Fruit fly (Drosophila melanogaster): ENCODE measurements around the gene Arp5.
A peak's percentile ranks its signal among the peaks of the same experiment; 100 is the strongest.

Gene Arp5

dm6 chr3R:18220211-18220749 is 35.0 kb downstream of the Arp5 start, which contains the start of the genes CG7988 and CG7183:
Gene CG7988 (plus strand): TSS chr3R:18220526.
Gene CG7183 (minus strand): TSS chr3R:18220699.
- TF ChIP-seq CG8159 (tag; optimal IDR thresholded peaks at IDR 0.05) = peak; percentile 99
- TF ChIP-seq Ets98B (GFP tag; IDR thresholded peaks at IDR 0.05) = peak; percentile 96
- peak; percentile 98 for TF ChIP-seq rn (GFP tag; IDR thresholded peaks at IDR 0.05)
- TF ChIP-seq Pif1A (GFP tag; optimal IDR thresholded peaks at IDR 0.05) = peak; percentile 94
- TF ChIP-seq CG34367 (tag; optimal IDR thresholded peaks at IDR 0.05) = peak; percentile 98
- peak; percentile 99 for TF ChIP-seq CG9948 (tag; optimal IDR thresholded peaks at IDR 0.05)
- no peak for TF ChIP-seq fd96Ca (GFP tag; IDR thresholded peaks at IDR 0.05)
- TF ChIP-seq CG8301 (tag; optimal IDR thresholded peaks at IDR 0.05) = peak; percentile 97
- no peak for TF ChIP-seq CG13204 (GFP tag; optimal IDR thresholded peaks at IDR 0.05)
- TF ChIP-seq Pif1B (GFP tag; optimal IDR thresholded peaks at IDR 0.05) = peak; percentile 90
- TF ChIP-seq Snoo (tag; optimal IDR thresholded peaks at IDR 0.05) = peak; percentile 98
- TF ChIP-seq CG12605 (GFP tag; IDR thresholded peaks at IDR 0.05) = peak; percentile 98
- TF ChIP-seq gl (tag; optimal IDR thresholded peaks at IDR 0.05) = peak; percentile 91
- TF ChIP-seq D1 (tag; optimal IDR thresholded peaks at IDR 0.05) = no peak
- peak; percentile 96 for TF ChIP-seq CG14655 (GFP tag; optimal IDR thresholded peaks at IDR 0.05)
- no peak for TF ChIP-seq EcR (GFP tag; optimal IDR thresholded peaks at IDR 0.05)
- TF ChIP-seq CG32121 (GFP tag; IDR thresholded peaks at IDR 0.05) = peak; percentile 98
- TF ChIP-seq CG17806 (tag; optimal IDR thresholded peaks at IDR 0.05) = peak; percentile 98
- TF ChIP-seq CG15710 (tag; optimal IDR thresholded peaks at IDR 0.05) = peak; percentile 99
- TF ChIP-seq CG4496 (GFP tag; IDR thresholded peaks at IDR 0.05) = peak; percentile 98
- peak; percentile 93 for TF ChIP-seq CG10348 (GFP tag; IDR thresholded peaks at IDR 0.05)

dm6 chr3R:18223434-18223833 is 38.1 kb downstream of the Arp5 start, which contains the start of the genes mTerf5 and Non3:
Gene mTerf5 (minus strand): TSS chr3R:18223682.
Gene Non3 (plus strand): TSS chr3R:18223722.
- TF ChIP-seq CG32121 (GFP tag; IDR thresholded peaks at IDR 0.05) = 0 out of 2 replicates have a peak, but pooled peaks have one; percentile 35
- no peak for TF ChIP-seq rn (GFP tag; IDR thresholded peaks at IDR 0.05)
- TF ChIP-seq fd96Ca (GFP tag; IDR thresholded peaks at IDR 0.05) = peak; percentile 61; the same call in 2 of the 3 replicates
- TF ChIP-seq gl (tag; optimal IDR thresholded peaks at IDR 0.05) = no peak
- peak; percentile 25; the same call in 1 of the 2 replicates for TF ChIP-seq CG12605 (GFP tag; IDR thresholded peaks at IDR 0.05)
- TF ChIP-seq Pif1B (GFP tag; optimal IDR thresholded peaks at IDR 0.05) = no peak
- peak; percentile 42 for TF ChIP-seq CG8159 (tag; optimal IDR thresholded peaks at IDR 0.05)
- TF ChIP-seq CG9948 (tag; optimal IDR thresholded peaks at IDR 0.05) = peak; percentile 5
- TF ChIP-seq Pif1A (GFP tag; optimal IDR thresholded peaks at IDR 0.05) = no peak
- peak; percentile 32; the same call in 1 of the 2 replicates for TF ChIP-seq Ets98B (GFP tag; IDR thresholded peaks at IDR 0.05)
- TF ChIP-seq CG10348 (GFP tag; IDR thresholded peaks at IDR 0.05) = no peak
- no peak for TF ChIP-seq D1 (tag; optimal IDR thresholded peaks at IDR 0.05)
- peak; percentile 86 for TF ChIP-seq EcR (GFP tag; optimal IDR thresholded peaks at IDR 0.05)
- no peak for TF ChIP-seq CG13204 (GFP tag; optimal IDR thresholded peaks at IDR 0.05)
- peak; percentile 49 for TF ChIP-seq CG15710 (tag; optimal IDR thresholded peaks at IDR 0.05)
- no peak for TF ChIP-seq CG8301 (tag; optimal IDR thresholded peaks at IDR 0.05)
- TF ChIP-seq Snoo (tag; optimal IDR thresholded peaks at IDR 0.05) = peak; percentile 33
- TF ChIP-seq CG17806 (tag; optimal IDR thresholded peaks at IDR 0.05) = peak; percentile 37
- TF ChIP-seq CG4496 (GFP tag; IDR thresholded peaks at IDR 0.05) = no peak
- no peak for TF ChIP-seq CG14655 (GFP tag; optimal IDR thresholded peaks at IDR 0.05)
- TF ChIP-seq CG34367 (tag; optimal IDR thresholded peaks at IDR 0.05) = no peak

- TF ChIP-seq EcR (GFP tag; optimal IDR thresholded peaks at IDR 0.05) = peak; percentile 6
- no peak for TF ChIP-seq CG17806 (tag; optimal IDR thresholded peaks at IDR 0.05)
These were observed 40.9 kb downstream of the Arp5 start, which contains the start of the genes CG7168 and Mdh2 for dm6 chr3R:18226043-18226808. Gene CG7168 (minus strand): TSS chr3R:18226082. Gene Mdh2 (plus strand): TSS chr3R:18226396.

dm6 chr3R:18226809-18227157 is 41.5 kb downstream of the Arp5 start:
- no peak for TF ChIP-seq Snoo (tag; optimal IDR thresholded peaks at IDR 0.05)
- TF ChIP-seq EcR (GFP tag; optimal IDR thresholded peaks at IDR 0.05) = peak; percentile 73
- no peak for TF ChIP-seq CG12605 (GFP tag; IDR thresholded peaks at IDR 0.05)
- no peak for TF ChIP-seq gl (tag; optimal IDR thresholded peaks at IDR 0.05)
- no peak for TF ChIP-seq CG14655 (GFP tag; optimal IDR thresholded peaks at IDR 0.05)
- TF ChIP-seq CG34367 (tag; optimal IDR thresholded peaks at IDR 0.05) = no peak
- TF ChIP-seq CG8301 (tag; optimal IDR thresholded peaks at IDR 0.05) = no peak
- TF ChIP-seq CG4496 (GFP tag; IDR thresholded peaks at IDR 0.05) = peak; percentile 24; the same call in 2 of the 3 replicates
- TF ChIP-seq rn (GFP tag; IDR thresholded peaks at IDR 0.05) = no peak
- 0 out of 2 replicates have a peak, but pooled peaks have one; percentile 25 for TF ChIP-seq CG32121 (GFP tag; IDR thresholded peaks at IDR 0.05)
- TF ChIP-seq CG8159 (tag; optimal IDR thresholded peaks at IDR 0.05) = no peak
- no peak for TF ChIP-seq CG15710 (tag; optimal IDR thresholded peaks at IDR 0.05)

dm6 chr3R:18227385-18227784 is 42.1 kb downstream of the Arp5 start:
- TF ChIP-seq CG17806 (tag; optimal IDR thresholded peaks at IDR 0.05) (no peak), Ets98B (GFP tag; IDR thresholded peaks at IDR 0.05) (no peak), CG14655 (GFP tag; optimal IDR thresholded peaks at IDR 0.05) (no peak), Pif1B (GFP tag; optimal IDR thresholded peaks at IDR 0.05) (no peak), CG34367 (tag; optimal IDR thresholded peaks at IDR 0.05) (no peak), CG8301 (tag; optimal IDR thresholded peaks at IDR 0.05) (no peak), CG15710 (tag; optimal IDR thresholded peaks at IDR 0.05) (no peak), fd96Ca (GFP tag; IDR thresholded peaks at IDR 0.05) (no peak), CG12605 (GFP tag; IDR thresholded peaks at IDR 0.05) (no peak), CG8159 (tag; optimal IDR thresholded peaks at IDR 0.05) (no peak), CG4496 (GFP tag; IDR thresholded peaks at IDR 0.05) (no peak), EcR (GFP tag; optimal IDR thresholded peaks at IDR 0.05) (no peak), Snoo (tag; optimal IDR thresholded peaks at IDR 0.05) (no peak), CG10348 (GFP tag; IDR thresholded peaks at IDR 0.05) (no peak), CG13204 (GFP tag; optimal IDR thresholded peaks at IDR 0.05) (no peak), gl (tag; optimal IDR thresholded peaks at IDR 0.05) (no peak), CG9948 (tag; optimal IDR thresholded peaks at IDR 0.05) (no peak)

Measured in whole organism, pupa.